Fruit fly (Drosophila melanogaster): ENCODE measurements around the gene Jon99Fii.

Gene Jon99Fii

dm6 chr3R:30487828-30488227 lies at the start of gene Jon99Fii:
Gene Jon99Fii, minus strand, starts transcription at chr3R:30487928.
- TF ChIP-seq CG8478 (optimal IDR thresholded peaks at IDR 0.05) (no peak), CTCF (optimal IDR thresholded peaks at IDR 0.05) (no peak)

dm6 chr3R:30536919-30537318 lies 49.2 kb upstream of the Jon99Fii start:
- no peak for TF ChIP-seq CG8478 (optimal IDR thresholded peaks at IDR 0.05)
- TF ChIP-seq CTCF (optimal IDR thresholded peaks at IDR 0.05) = no peak

dm6 chr3R:30536432-30536831 lies 48.7 kb upstream of the Jon99Fii start:
- TF ChIP-seq CG8478 (optimal IDR thresholded peaks at IDR 0.05) (no peak), CTCF (optimal IDR thresholded peaks at IDR 0.05) (no peak)

- TF ChIP-seq CTCF (optimal IDR thresholded peaks at IDR 0.05) = no peak
- TF ChIP-seq CG8478 (optimal IDR thresholded peaks at IDR 0.05) = no peak
These were observed 46.7 kb upstream of the Jon99Fii start for dm6 chr3R:30534444-30534843.

- TF ChIP-seq CTCF (optimal IDR thresholded peaks at IDR 0.05) (no peak), CG8478 (optimal IDR thresholded peaks at IDR 0.05) (no peak)
These were observed 44.4 kb upstream of the Jon99Fii start, which contains the start of gene tmod for dm6 chr3R:30531989-30532653. Gene tmod, plus strand, starts transcription at chr3R:30532607.

dm6 chr3R:30531129-30531708 lies 43.5 kb upstream of the Jon99Fii start:
- no peak for TF ChIP-seq CTCF (optimal IDR thresholded peaks at IDR 0.05)

dm6 chr3R:30529570-30529969 lies 41.8 kb upstream of the Jon99Fii start:
- no peak for TF ChIP-seq CTCF (optimal IDR thresholded peaks at IDR 0.05)
- no peak for TF ChIP-seq CG8478 (optimal IDR thresholded peaks at IDR 0.05)

- TF ChIP-seq CG8478 (optimal IDR thresholded peaks at IDR 0.05) = no peak
- TF ChIP-seq CTCF (optimal IDR thresholded peaks at IDR 0.05) = no peak
These were observed 41.1 kb upstream of the Jon99Fii start for dm6 chr3R:30528692-30529305.

dm6 chr3R:30526799-30527465 lies 39.2 kb upstream of the Jon99Fii start, which contains the start of gene jdp:
Gene jdp, minus strand, starts transcription at chr3R:30527037.
- no peak for TF ChIP-seq CG8478 (optimal IDR thresholded peaks at IDR 0.05)
- no peak for TF ChIP-seq CTCF (optimal IDR thresholded peaks at IDR 0.05)

dm6 chr3R:30525629-30526028 lies 37.9 kb upstream of the Jon99Fii start:
- no peak for TF ChIP-seq CTCF (optimal IDR thresholded peaks at IDR 0.05)
- no peak for TF ChIP-seq CG8478 (optimal IDR thresholded peaks at IDR 0.05)

dm6 chr3R:30518274-30518873 lies 30.6 kb upstream of the Jon99Fii start:
- no peak for TF ChIP-seq CG8478 (optimal IDR thresholded peaks at IDR 0.05)
- TF ChIP-seq CTCF (optimal IDR thresholded peaks at IDR 0.05) = no peak

- TF ChIP-seq CG8478 (optimal IDR thresholded peaks at IDR 0.05) (no peak), CTCF (optimal IDR thresholded peaks at IDR 0.05) (no peak)
These were observed 26.6 kb upstream of the Jon99Fii start, which contains the start of the genes CG31524 and CG9698 for dm6 chr3R:30514255-30514827. Gene CG31524, minus strand, starts transcription at chr3R:30514355. Gene CG9698, plus strand, starts transcription at chr3R:30514777.

- TF ChIP-seq CTCF (optimal IDR thresholded peaks at IDR 0.05) (no peak), CG8478 (optimal IDR thresholded peaks at IDR 0.05) (no peak)
These were observed 24.4 kb upstream of the Jon99Fii start, which contains the start of gene PH4alphaNE2 for dm6 chr3R:30512114-30512513. Gene PH4alphaNE2, minus strand, starts transcription at chr3R:30512214.

dm6 chr3R:30507723-30508122 lies 20.0 kb upstream of the Jon99Fii start, which contains the start of gene CG34041:
Gene CG34041, plus strand, starts transcription at chr3R:30508023.
- TF ChIP-seq CG8478 (optimal IDR thresholded peaks at IDR 0.05) = no peak
- no peak for TF ChIP-seq CTCF (optimal IDR thresholded peaks at IDR 0.05)

Data from S2 (cell line).